Fruit fly (Drosophila melanogaster): ENCODE measurements around the gene CG31800.

- no peak for TF ChIP-seq pan (optimal IDR thresholded peaks at IDR 0.05)
- TF ChIP-seq EcR (GFP tag; optimal IDR thresholded peaks at IDR 0.05): no peak
- no peak for TF ChIP-seq psq (optimal IDR thresholded peaks at IDR 0.05)
- no peak for TF ChIP-seq usp (GFP tag; optimal IDR thresholded peaks at IDR 0.05)
- TF ChIP-seq CG8478 (optimal IDR thresholded peaks at IDR 0.05): no peak
- TF ChIP-seq Dll (optimal IDR thresholded peaks at IDR 0.05): no peak
These were observed 17.2 kb upstream of the CG31800 start, which contains the start of gene Rpn3 for dm6 chr2L:19051534-19052100.
